Worm (Caenorhabditis elegans) whole organism, L4 larva: ENCODE data around the gene rha-2.

Experiments
- F10B5.3 ChIP-seq: sonication (generic microtip); optimal IDR thresholded peaks from 2 replicates; lab custom pipeline; 2016; ENCODE audit warnings: mild to moderate bottlenecking, missing genetic modification characterization, missing compliant biosample characterization
- F26F4.8 ChIP-seq: fragments of 200-800 bp; sonication (Bioruptor generic); conservative IDR thresholded peaks from 2 replicates; pipeline ENCODE4 v1.3.6; 2022; ENCODE audit warnings: missing genetic modification characterization, missing compliant biosample characterization
- F49E8.2 ChIP-seq: sonication (generic microtip); optimal IDR thresholded peaks from 2 replicates; lab custom pipeline; 2016; ENCODE audit warnings: missing compliant biosample characterization, mild to moderate bottlenecking, missing genetic modification characterization, borderline replicate concordance
- ZK546.5 ChIP-seq, 2 experiments: sonication (generic microtip); optimal IDR thresholded peaks; 2 replicates each; lab custom pipeline; 2017; ENCODE audit warnings: missing biosample characterization in 2 of 2, missing genetic modification characterization in 2 of 2
- aha-1 ChIP-seq: fragments of 150-350 bp; peaks from one replicate; lab custom pipeline; 2014; ENCODE audit warnings: missing biosample characterization, missing genetic modification characterization
- aly-2 ChIP-seq: sonication (generic microtip); optimal IDR thresholded peaks from 2 replicates; lab custom pipeline; 2018; ENCODE audit warnings: missing biosample characterization, missing genetic modification characterization
- attf-4 ChIP-seq: sonication (generic microtip); optimal IDR thresholded peaks from 3 replicates; lab custom pipeline; 2017; ENCODE audit warnings: missing biosample characterization, missing genetic modification characterization
- ctbp-1 ChIP-seq: fragments of 200-800 bp; sonication (Bioruptor generic); IDR thresholded peaks from 2 replicates; pipeline ENCODE4 v1.3.6; 2022; ENCODE audit warnings: missing genetic modification reagents, missing genetic modification characterization, missing compliant biosample characterization
- daf-19 ChIP-seq: fragments of 200-800 bp; sonication (Bioruptor generic); conservative IDR thresholded peaks from 2 replicates; pipeline ENCODE4 v1.3.6; 2022; ENCODE audit warnings: missing genetic modification characterization, missing compliant biosample characterization
- dpl-1 ChIP-seq: fragments of 150-350 bp; optimal IDR thresholded peaks from 2 replicates; lab custom pipeline; 2014; ENCODE audit warnings: missing biosample characterization, missing genetic modification reagents, missing genetic modification characterization
- egl-27 ChIP-seq: sonication (generic microtip); optimal IDR thresholded peaks from 3 replicates; lab custom pipeline; 2017; ENCODE audit warnings: missing biosample characterization, missing genetic modification reagents, missing genetic modification characterization
- hif-1 ChIP-seq, 2 experiments: sonication (generic microtip); optimal IDR thresholded peaks; 2 replicates each; lab custom pipeline; 2016 to 2017; ENCODE audit warnings: missing compliant biosample characterization in 2 of 2, missing genetic modification characterization in 2 of 2, missing genetic modification reagents in 2 of 2, missing genotype in 2 of 2, mild to moderate bottlenecking in 1 of 2
- hmg-1.1 ChIP-seq: fragments of 200-800 bp; sonication (Bioruptor generic); IDR thresholded peaks from 2 replicates; pipeline ENCODE4 v1.3.6; 2022; ENCODE audit warnings: missing genetic modification reagents, missing genetic modification characterization, missing compliant biosample characterization
- lin-1 ChIP-seq: fragments of 200-800 bp; sonication (Bioruptor generic); IDR thresholded peaks from 2 replicates; pipeline ENCODE4 v1.3.6; 2022; ENCODE audit warnings: missing genetic modification reagents, missing genetic modification characterization, missing compliant biosample characterization
- lin-15B ChIP-seq: fragments of 150-350 bp; sonication (generic microtip); optimal IDR thresholded peaks from 3 replicates; lab custom pipeline; 2014; ENCODE audit warnings: missing biosample characterization, missing genetic modification characterization
- lir-3 ChIP-seq: sonication (generic microtip); optimal IDR thresholded peaks from 2 replicates; lab custom pipeline; 2016; ENCODE audit warnings: mild to moderate bottlenecking, missing genetic modification characterization, missing compliant biosample characterization
- lsy-2 ChIP-seq, 2 experiments: fragments of 150-350 bp in 1 of 2; sonication (generic microtip) in 1 of 2; optimal IDR thresholded peaks; 2 replicates each; lab custom pipeline; 2014 to 2017; ENCODE audit warnings: missing biosample characterization in 2 of 2, missing genetic modification characterization in 2 of 2
- madf-5 ChIP-seq, 2 experiments: fragments of 200-800 bp; sonication (Bioruptor generic); IDR thresholded peaks; 2 replicates each; pipeline ENCODE4 v1.3.6; 2022; ENCODE audit warnings: missing compliant biosample characterization in 2 of 2, missing genetic modification characterization in 2 of 2
- mdl-1 ChIP-seq, 2 experiments: fragments of 150-350 bp in 1 of 2; sonication (generic microtip) in 1 of 2; optimal IDR thresholded peaks; 2 replicates each; lab custom pipeline; 2014 to 2017; ENCODE audit warnings: missing biosample characterization in 2 of 2, missing genetic modification characterization in 2 of 2
- nhr-48 ChIP-seq: sonication (generic microtip); optimal IDR thresholded peaks from 2 replicates; lab custom pipeline; 2016; ENCODE audit warnings: mild to moderate bottlenecking, missing genetic modification characterization, missing compliant biosample characterization
- nhr-6 ChIP-seq: fragments of 150-350 bp; optimal IDR thresholded peaks from 2 replicates; lab custom pipeline; 2014; ENCODE audit warnings: missing biosample characterization, missing genetic modification characterization
- nhr-76 ChIP-seq: fragments of 150-350 bp; optimal IDR thresholded peaks from 2 replicates; lab custom pipeline; 2014; ENCODE audit warnings: missing biosample characterization, missing genetic modification characterization
- nhr-77 ChIP-seq: fragments of 150-350 bp; optimal IDR thresholded peaks from 2 replicates; lab custom pipeline; 2014; ENCODE audit warnings: missing biosample characterization, missing genetic modification characterization
- pha-4 ChIP-seq, 2 experiments: fragments of 150-350 bp in 1 of 2; fragments of 200-800 bp in 1 of 2; sonication (Bioruptor generic) in 1 of 2; IDR thresholded peaks in 1 of 2; optimal IDR thresholded peaks in 1 of 2; 2 replicates each; pipeline versions ENCODE4 v1.3.6 to Lab custom; 2014 to 2022; ENCODE audit warnings: missing genetic modification characterization in 2 of 2, missing genetic modification reagents in 2 of 2, missing biosample characterization in 1 of 2, missing compliant biosample characterization in 1 of 2
- pqm-1 ChIP-seq: sonication (generic microtip); optimal IDR thresholded peaks from 2 replicates; lab custom pipeline; 2017; ENCODE audit warnings: missing biosample characterization, missing genetic modification characterization
- saeg-2 ChIP-seq: fragments of 200-800 bp; sonication (Bioruptor generic); IDR thresholded peaks from 2 replicates; pipeline ENCODE4 v1.3.6; 2022; ENCODE audit warnings: missing genetic modification reagents, missing genetic modification characterization, missing compliant biosample characterization
- set-16 ChIP-seq: fragments of 200-800 bp; sonication (Bioruptor generic); IDR thresholded peaks from 2 replicates; pipeline ENCODE4 v1.3.6; 2022; ENCODE audit warnings: missing genetic modification reagents, missing genetic modification characterization, missing compliant biosample characterization
- snpc-4 ChIP-seq: fragments of 150-350 bp; optimal IDR thresholded peaks from 2 replicates; lab custom pipeline; 2014; ENCODE audit warnings: missing biosample characterization, missing genetic modification characterization
- unc-130 ChIP-seq: sonication (generic microtip); optimal IDR thresholded peaks from 2 replicates; lab custom pipeline; 2016; ENCODE audit warnings: missing genetic modification reagents, missing genetic modification characterization, missing compliant biosample characterization
- unc-62 ChIP-seq, 3 experiments: fragments of 150-350 bp in 1 of 3; sonication (generic microtip); optimal IDR thresholded peaks in 2 of 3; peaks in 1 of 3; 1 replicate in 1 of 3; 2 replicates in 2 of 3; lab custom pipeline; 2014 to 2017; ENCODE audit warnings: missing biosample characterization in 3 of 3, missing genetic modification characterization in 3 of 3, missing genetic modification reagents in 3 of 3, missing genotype in 1 of 3
- zfp-2 ChIP-seq: sonication (generic microtip); optimal IDR thresholded peaks from 2 replicates; lab custom pipeline; 2016; ENCODE audit warnings: mild to moderate bottlenecking, missing genetic modification characterization, missing compliant biosample characterization
- zip-2 ChIP-seq: fragments of 150-350 bp; optimal IDR thresholded peaks from 2 replicates; lab custom pipeline; 2014; ENCODE audit warnings: missing biosample characterization, missing genetic modification characterization
- ztf-7 ChIP-seq: fragments of 150-350 bp; optimal IDR thresholded peaks from 2 replicates; lab custom pipeline; 2014; ENCODE audit warnings: missing biosample characterization, missing genetic modification characterization

The rha-2 gene

DNA sequence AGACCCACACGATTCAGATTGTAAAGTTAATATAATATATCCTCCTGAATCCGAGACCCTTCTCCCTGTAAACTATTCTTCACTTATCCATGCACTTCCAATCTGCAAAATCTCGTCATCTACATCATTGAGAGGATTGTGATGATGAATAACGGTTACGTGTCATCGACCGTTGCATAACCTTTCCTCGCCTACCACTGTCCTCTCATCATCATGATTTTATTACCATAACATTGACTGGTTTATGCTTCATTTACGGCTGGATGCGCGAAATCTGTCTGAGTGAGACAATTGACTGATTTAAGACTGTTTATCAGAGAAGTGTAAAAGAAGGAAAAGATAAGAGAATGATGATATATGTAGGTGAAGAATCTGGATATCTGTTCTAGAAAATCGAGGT is 5.9 kb upstream of the rha-2 start:
- TF ChIP-seq lin-1 (GFP tag; lab: Robert Waterston, UW) = no peak
- TF ChIP-seq F49E8.2 (tag; lab: Kevin White, UChicago) = no peak
- no peak for TF ChIP-seq nhr-76 (tag; lab: Kevin White, UChicago)
- TF ChIP-seq nhr-77 (tag; lab: Kevin White, UChicago) = no peak
- TF ChIP-seq F26F4.8 (GFP tag; lab: Robert Waterston, UW) = no peak
- no peak for TF ChIP-seq F10B5.3 (tag; lab: Kevin White, UChicago)
- no peak for TF ChIP-seq pha-4 (GFP tag; IDR thresholded peaks at IDR 0.05; lab: Robert Waterston, UW)
- TF ChIP-seq pha-4 (tag; optimal IDR thresholded peaks at IDR 0.05; lab: Kevin White, UChicago) = no peak
- TF ChIP-seq hif-1 (tag; optimal IDR thresholded peaks at IDR 0.05; lab: Kevin White, UChicago) = no peak
- TF ChIP-seq lir-3 (tag; lab: Kevin White, UChicago) = no peak
- no peak for TF ChIP-seq zfp-2 (tag; lab: Kevin White, UChicago)
- TF ChIP-seq nhr-48 (tag; lab: Kevin White, UChicago) = no peak
- no peak for TF ChIP-seq ZK546.5 (tag; optimal IDR thresholded peaks at IDR 0.05; lab: Kevin White, UChicago)
- no peak for TF ChIP-seq unc-62 (GFP tag; optimal IDR thresholded peaks at IDR 0.05 in 1 of 2; lab: Kevin White, UChicago)
- TF ChIP-seq unc-62 (tag; optimal IDR thresholded peaks at IDR 0.05; lab: Kevin White, UChicago) = no peak

- TF ChIP-seq aly-2 (tag; lab: Kevin White, UChicago) (no peak), pqm-1 (no peak), F26F4.8 (GFP tag; lab: Robert Waterston, UW) (no peak), lsy-2 (tag; optimal IDR thresholded peaks at IDR 0.05; lab: Kevin White, UChicago) (no peak)
These were observed 4.1 kb upstream of the rha-2 start, which contains the start of gene C13G5.2 for ce11 chrIII:8618412-8618960. C13G5.2 (minus strand) TSS chrIII:8618462.

ce11 chrIII:8616587-8616986 is 2.2 kb upstream of the rha-2 start, which contains the start of gene C06E1.11:
C06E1.11 (minus strand) TSS chrIII:8616687.
- TF ChIP-seq nhr-77 (tag; lab: Kevin White, UChicago) (no peak), ctbp-1 (GFP tag; lab: Robert Waterston, UW) (no peak), nhr-76 (tag; lab: Kevin White, UChicago) (no peak), mdl-1 (tag; optimal IDR thresholded peaks at IDR 0.05; lab: Kevin White, UChicago) (no peak), saeg-2 (GFP tag; lab: Robert Waterston, UW) (no peak), zip-2 (tag; lab: Kevin White, UChicago) (no peak), unc-130 (GFP tag; lab: Kevin White, UChicago) (no peak), lir-3 (tag; lab: Kevin White, UChicago) (no peak), madf-5 (GFP tag; IDR thresholded peaks at IDR 0.05; lab: Robert Waterston, UW) (no peak), ztf-7 (tag; lab: Kevin White, UChicago) (no peak), F49E8.2 (tag; lab: Kevin White, UChicago) (no peak), hmg-1.1 (no peak), pha-4 (GFP tag; IDR thresholded peaks at IDR 0.05; lab: Robert Waterston, UW) (no peak), pha-4 (tag; optimal IDR thresholded peaks at IDR 0.05; lab: Kevin White, UChicago) (no peak), nhr-6 (tag; lab: Kevin White, UChicago) (no peak), lin-15B (no peak), daf-19 (GFP tag; lab: Robert Waterston, UW) (no peak), attf-4 (tag; lab: Kevin White, UChicago) (no peak), dpl-1 (GFP tag; lab: Kevin White, UChicago) (no peak), egl-27 (tag; lab: Kevin White, UChicago) (no peak)
- TF ChIP-seq, all 104 proteins: peak for 0

DNA sequence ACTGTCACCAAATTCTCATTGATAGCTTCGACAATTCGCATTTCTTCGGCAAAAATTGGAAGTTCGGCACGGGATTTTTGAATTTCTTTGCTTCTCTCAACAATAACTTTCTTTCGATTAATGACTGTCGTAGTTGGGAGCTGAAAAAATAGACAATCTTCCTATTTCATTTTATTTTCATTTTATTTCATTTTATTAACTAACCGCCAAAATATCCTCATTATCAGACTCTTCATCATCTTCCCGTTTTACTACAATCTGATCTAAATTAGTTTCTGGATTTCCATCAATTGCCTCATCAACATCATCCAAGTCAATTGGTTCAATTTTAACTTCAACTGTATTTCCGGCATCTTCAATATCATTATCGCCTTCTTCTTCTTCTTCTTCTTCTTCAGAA is 796 bp downstream of the rha-2 start:
- TF ChIP-seq snpc-4 (tag; lab: Kevin White, UChicago) = no peak
- TF ChIP-seq aha-1 (tag; lab: Kevin White, UChicago) = peak; percentile 75
- TF ChIP-seq nhr-6 (tag; lab: Kevin White, UChicago) = no peak
- TF ChIP-seq unc-62 (GFP tag; optimal IDR thresholded peaks at IDR 0.05 in 1 of 2; lab: Kevin White, UChicago) = peak in 1 of 2 experiments; percentile 96
- TF ChIP-seq unc-62 (tag; optimal IDR thresholded peaks at IDR 0.05; lab: Kevin White, UChicago) = no peak
- TF ChIP-seq set-16 (GFP tag; lab: Robert Waterston, UW) = no peak
